Worm (Caenorhabditis elegans): ENCODE results near the gene cyb-3.

ce11 chrV:15406928-15407327 is 11.4 kb downstream of the cyb-3 start, which contains the start of gene srh-257:
- TF ChIP-seq pag-3 (tag; optimal IDR thresholded peaks at IDR 0.05; ENCODE audit: borderline replicate concordance) (no peak), pqm-1 (tag; optimal IDR thresholded peaks at IDR 0.05) (no peak), ceh-18 (tag; optimal IDR thresholded peaks at IDR 0.05) (no peak), unc-3 (GFP tag; conservative IDR thresholded peaks at IDR 0.05) (no peak), unc-3 (tag; optimal IDR thresholded peaks at IDR 0.05) (no peak), ama-1 (optimal IDR thresholded peaks at IDR 0.05) (no peak), C38D4.7 (GFP tag; optimal IDR thresholded peaks at IDR 0.05) (no peak), nhr-11 (tag; optimal IDR thresholded peaks at IDR 0.05) (no peak)
